Fruit fly (Drosophila melanogaster) whole organism, embryonic: ENCODE measurements around the gene CG9776.

Experiments used
- Atf3 ChIP-seq: fragments of 200-800 bp; sonication (Bioruptor generic); optimal IDR thresholded peaks from 3 replicates; lab custom pipeline; 2016; ENCODE audit warnings: missing biosample characterization, missing genetic modification characterization
- BtbVII ChIP-seq: fragments of 200-800 bp; sonication (Bioruptor generic); optimal IDR thresholded peaks from 3 replicates; lab custom pipeline; 2017; ENCODE audit warnings: missing biosample characterization, mild to moderate bottlenecking, missing genetic modification characterization
- CG34224 ChIP-seq: fragments of 200-800 bp; sonication (Bioruptor generic); IDR thresholded peaks from 3 replicates; pipeline ENCODE4 v1.3.6; 2022; ENCODE audit warnings: missing biosample characterization, missing genetic modification characterization; ENCODE audit not compliant: partially characterized antibody
- CG4404 ChIP-seq: fragments of 200-800 bp; sonication (Bioruptor generic); IDR thresholded peaks from 2 replicates; pipeline ENCODE4 v1.3.6; 2022; ENCODE audit warnings: missing biosample characterization, missing genetic modification characterization
- CG9609 ChIP-seq: fragments of 200-800 bp; sonication (Bioruptor generic); optimal IDR thresholded peaks from 3 replicates; lab custom pipeline; 2016; ENCODE audit warnings: missing biosample characterization, missing genetic modification characterization
- Deaf1 ChIP-seq: fragments of 200-800 bp; optimal IDR thresholded peaks from 3 replicates; lab custom pipeline; 2019; ENCODE audit warnings: missing biosample characterization, mild to moderate bottlenecking, missing genetic modification characterization, moderate library complexity
- Nf-YB ChIP-seq: fragments of 200-800 bp; sonication (Bioruptor generic); optimal IDR thresholded peaks from 3 replicates; lab custom pipeline; 2019; ENCODE audit warnings: missing biosample characterization, mild to moderate bottlenecking, missing genetic modification characterization, moderate library complexity
- Oaz ChIP-seq: fragments of 200-800 bp; sonication (Bioruptor generic); IDR thresholded peaks from 2 replicates; pipeline ENCODE4 v1.3.6; 2022; ENCODE audit warnings: missing biosample characterization, missing genetic modification characterization
- ac ChIP-seq: fragments of 200-800 bp; sonication (Bioruptor generic); optimal IDR thresholded peaks from 3 replicates; lab custom pipeline; 2017; ENCODE audit warnings: missing biosample characterization, mild to moderate bottlenecking, missing genetic modification characterization
- bab2 ChIP-seq: fragments of 200-800 bp; sonication (Bioruptor generic); optimal IDR thresholded peaks from 2 replicates; lab custom pipeline; 2016; ENCODE audit warnings: missing biosample characterization, missing genetic modification characterization
- cwo ChIP-seq: fragments of 200-800 bp; sonication (Bioruptor generic); optimal IDR thresholded peaks from 3 replicates; lab custom pipeline; 2017; ENCODE audit warnings: missing biosample characterization, missing genetic modification characterization, mild to moderate bottlenecking, moderate library complexity, missing genetic modification reagents
- dati ChIP-seq: fragments of 200-800 bp; sonication (Bioruptor generic); IDR thresholded peaks from 2 replicates; pipeline ENCODE4 v1.3.6; 2022; ENCODE audit warnings: missing biosample characterization, missing genetic modification characterization
- kah ChIP-seq: fragments of 200-800 bp; sonication (Bioruptor generic); optimal IDR thresholded peaks from 2 replicates; lab custom pipeline; 2018; ENCODE audit warnings: missing biosample characterization, mild to moderate bottlenecking, missing genetic modification characterization

dm6 chr3R:4277828-4278227 lies 56.0 kb downstream of the CG9776 start, which contains the start of gene flip:
- TF ChIP-seq CG9609 (GFP tag; lab: Kevin White, UChicago) = no peak
- TF ChIP-seq bab2 = no peak
- no peak for TF ChIP-seq ac
- TF ChIP-seq CG4404 = no peak
- TF ChIP-seq dati (GFP tag; lab: Robert Waterston, UW) = no peak
- TF ChIP-seq CG34224 (GFP tag; lab: Robert Waterston, UW) = no peak
- TF ChIP-seq BtbVII (GFP tag; lab: Kevin White, UChicago) = no peak
- no peak for TF ChIP-seq cwo (GFP tag; lab: Kevin White, UChicago)
- TF ChIP-seq Deaf1 = no peak
- no peak for TF ChIP-seq Atf3 (GFP tag; lab: Kevin White, UChicago)
- TF ChIP-seq Nf-YB (GFP tag; lab: Kevin White, UChicago) = no peak
- no peak for TF ChIP-seq kah (GFP tag; lab: Kevin White, UChicago)
- TF ChIP-seq Oaz (GFP tag; lab: Robert Waterston, UW) = no peak
